Worm (Caenorhabditis elegans) whole organism, late embryonic: ENCODE data around the gene ugt-48.

ENCODE experiments used
- ceh-18 ChIP-seq: sonication (generic microtip); optimal IDR thresholded peaks from 2 replicates; lab custom pipeline; 2016; ENCODE audit warnings: missing genetic modification characterization, missing compliant biosample characterization
- dve-1 ChIP-seq: sonication (generic microtip); optimal IDR thresholded peaks from 2 replicates; lab custom pipeline; 2017; ENCODE audit warnings: antibody characterized with exemption, mild to moderate bottlenecking, missing genetic modification characterization, missing compliant biosample characterization
- gmeb-2 ChIP-seq: sonication (generic microtip); optimal IDR thresholded peaks from 2 replicates; lab custom pipeline; 2016; ENCODE audit warnings: missing genetic modification characterization, inconsistent platforms, missing compliant biosample characterization
- madf-2 ChIP-seq: sonication (generic microtip); optimal IDR thresholded peaks from 2 replicates; lab custom pipeline; 2017; ENCODE audit warnings: missing genetic modification characterization, missing compliant biosample characterization
- nhr-11 ChIP-seq: fragments of 150-350 bp; optimal IDR thresholded peaks from 2 replicates; lab custom pipeline; 2014; ENCODE audit warnings: missing biosample characterization, missing genetic modification characterization
- pha-4 ChIP-seq: fragments of 150-350 bp; optimal IDR thresholded peaks from 2 replicates; lab custom pipeline; 2018; ENCODE audit warnings: missing biosample characterization, missing genetic modification reagents, missing genetic modification characterization
- ttx-3 ChIP-seq: sonication (generic microtip); optimal IDR thresholded peaks from 2 replicates; lab custom pipeline; 2016; ENCODE audit warnings: missing genetic modification reagents, missing genetic modification characterization, missing compliant biosample characterization
- unc-86 ChIP-seq: sonication (generic microtip); optimal IDR thresholded peaks from 2 replicates; lab custom pipeline; 2016; ENCODE audit warnings: missing genetic modification characterization, missing compliant biosample characterization

ce11 chrV:5525208-5525607, 22.7 kb downstream of the ugt-48 start:
- TF ChIP-seq madf-2 (tag; lab: Kevin White, UChicago) (no peak), gmeb-2 (no peak), nhr-11 (tag; lab: Kevin White, UChicago) (no peak), dve-1 (no peak), unc-86 (tag; lab: Kevin White, UChicago) (no peak), pha-4 (no peak), ceh-18 (no peak), ttx-3 (tag; lab: Kevin White, UChicago) (no peak)
